Fruit fly (Drosophila melanogaster) whole organism, adult: ENCODE measurements around the gene CG43924.

Source experiments
- CG12768 ChIP-seq: fragments of 200-800 bp; sonication (Bioruptor generic); optimal IDR thresholded peaks from 2 replicates; lab custom pipeline; 2017; ENCODE audit warnings: missing biosample characterization, missing genetic modification characterization, mild to moderate bottlenecking, moderate library complexity, missing genetic modification reagents
- CG1620 ChIP-seq: fragments of 200-800 bp; sonication (Bioruptor generic); optimal IDR thresholded peaks from 2 replicates; lab custom pipeline; 2016; ENCODE audit warnings: missing biosample characterization, missing genetic modification characterization
- CG33017 ChIP-seq: fragments of 200-800 bp; sonication (Bioruptor generic); optimal IDR thresholded peaks from 2 replicates; lab custom pipeline; 2018; ENCODE audit warnings: missing biosample characterization, mild to moderate bottlenecking, missing genetic modification characterization, moderate library complexity
- CG7101 ChIP-seq: fragments of 200-800 bp; sonication (Bioruptor generic); optimal IDR thresholded peaks from 2 replicates; lab custom pipeline; 2018; ENCODE audit warnings: missing biosample characterization, mild to moderate bottlenecking, missing genetic modification characterization, moderate library complexity
- Clk ChIP-seq: fragments of 200-800 bp; sonication (Bioruptor generic); optimal IDR thresholded peaks from 2 replicates; lab custom pipeline; 2017; ENCODE audit warnings: missing biosample characterization, missing genetic modification characterization
- Crg-1 ChIP-seq: fragments of 200-800 bp; sonication (Bioruptor generic); optimal IDR thresholded peaks from 2 replicates; lab custom pipeline; 2016; ENCODE audit warnings: missing biosample characterization, missing genetic modification characterization
- Hr96 ChIP-seq: fragments of 200-800 bp; sonication (Bioruptor generic); optimal IDR thresholded peaks from 2 replicates; lab custom pipeline; 2016; ENCODE audit warnings: missing biosample characterization, missing genetic modification characterization
- Mnt ChIP-seq: fragments of 200-800 bp; sonication (Bioruptor generic); optimal IDR thresholded peaks from 2 replicates; lab custom pipeline; 2016; ENCODE audit warnings: missing biosample characterization, mild to moderate bottlenecking, missing genetic modification characterization
- kay ChIP-seq: fragments of 200-800 bp; sonication (Bioruptor generic); peaks from one replicate; lab custom pipeline; 2016; ENCODE audit warnings: missing biosample characterization, missing genetic modification characterization, borderline replicate concordance
- ovo ChIP-seq: fragments of 200-800 bp; sonication (Bioruptor generic); optimal IDR thresholded peaks from 2 replicates; lab custom pipeline; 2016; ENCODE audit warnings: missing biosample characterization, missing genetic modification characterization

dm6 chr2L:15735918-15736317 is 25.0 kb upstream of the CG43924 start:
- TF ChIP-seq CG1620 (GFP tag; lab: Kevin White, UChicago) (no peak), Clk (no peak), ovo (GFP tag; lab: Kevin White, UChicago) (no peak), CG33017 (tag; lab: Kevin White, UChicago) (no peak), CG7101 (tag; lab: Kevin White, UChicago) (no peak), CG12768 (no peak), Mnt (GFP tag; lab: Kevin White, UChicago) (no peak), kay (GFP tag; lab: Kevin White, UChicago) (no peak), Crg-1 (GFP tag; lab: Kevin White, UChicago) (no peak), Hr96 (no peak)
